Worm (Caenorhabditis elegans): ENCODE data around the gene haf-2.

DNA sequence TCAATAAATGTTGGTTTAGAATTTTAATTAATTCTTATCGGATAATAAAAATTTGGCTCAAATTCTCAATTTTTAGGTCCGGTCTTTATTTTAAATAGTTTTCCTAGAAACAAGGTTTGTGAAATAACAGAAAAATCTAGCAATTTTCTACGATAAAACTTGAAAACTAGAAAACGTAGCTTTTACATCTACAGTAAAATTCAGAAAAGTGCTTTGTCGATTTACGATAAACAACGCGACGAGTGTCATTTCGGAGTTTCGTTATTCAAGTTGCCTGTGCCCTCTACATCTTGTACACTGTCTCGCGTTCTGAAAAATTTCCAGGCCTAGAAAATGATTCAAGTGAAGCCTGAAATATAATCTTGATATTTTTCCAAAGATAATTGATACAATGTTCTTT lies 547 bp upstream of the haf-2 start:
- TF ChIP-seq aly-2 (tag; optimal IDR thresholded peaks at IDR 0.05) (no peak), nhr-237 (tag; optimal IDR thresholded peaks at IDR 0.05) (no peak), ama-1 (optimal IDR thresholded peaks at IDR 0.05) (no peak), unc-62 (GFP tag; optimal IDR thresholded peaks at IDR 0.05) (no peak), unc-39 (tag; optimal IDR thresholded peaks at IDR 0.05) (no peak)
